Fruit fly (Drosophila melanogaster) whole organism, prepupa: ENCODE results near the gene CG7966.

Experiments used
- CG31627 ChIP-seq: fragments of 200-800 bp; sonication (Bioruptor generic); optimal IDR thresholded peaks from 3 replicates; lab custom pipeline; 2016; ENCODE audit warnings: missing biosample characterization, missing genetic modification characterization
- Sox102F ChIP-seq: fragments of 200-800 bp; sonication (Bioruptor generic); optimal IDR thresholded peaks from 2 replicates; lab custom pipeline; 2016; ENCODE audit warnings: missing biosample characterization, mild to moderate bottlenecking, missing genetic modification characterization
- fd59A ChIP-seq: fragments of 200-800 bp; sonication (Bioruptor generic); optimal IDR thresholded peaks from 2 replicates; lab custom pipeline; 2017; ENCODE audit warnings: missing biosample characterization, mild to moderate bottlenecking, missing genetic modification characterization, missing genetic modification reagents
- salr ChIP-seq, 2 experiments: fragments of 200-800 bp; sonication (Bioruptor generic); optimal IDR thresholded peaks; 3 replicates each; lab custom pipeline; 2016 to 2018; ENCODE audit warnings: missing biosample characterization in 2 of 2, missing genetic modification characterization in 2 of 2, mild to moderate bottlenecking in 1 of 2

- no peak for TF ChIP-seq fd59A (GFP tag; lab: Kevin White, UChicago)
- no peak for TF ChIP-seq salr (GFP tag; optimal IDR thresholded peaks at IDR 0.05; lab: Kevin White, UChicago)
- no peak for TF ChIP-seq CG31627 (GFP tag; lab: Kevin White, UChicago)
- TF ChIP-seq Sox102F (GFP tag; lab: Kevin White, UChicago), result peak; percentile 44
Measured at dm6 chr3R:13068022-13068421, 16.8 kb upstream of the CG7966 start.
